Worm (Caenorhabditis elegans) whole organism, late embryonic: ENCODE results near the gene gly-14.

Experiments
- C08G9.2 ChIP-seq: sonication (generic microtip); optimal IDR thresholded peaks from 2 replicates; lab custom pipeline; 2016; ENCODE audit warnings: mild to moderate bottlenecking, missing genetic modification characterization, moderate library complexity, missing compliant biosample characterization
- C38D4.7 ChIP-seq: fragments of 200-800 bp; sonication (Bioruptor generic); optimal IDR thresholded peaks from 2 replicates; lab custom pipeline; 2018; ENCODE audit warnings: mild to moderate bottlenecking, missing genetic modification characterization, moderate library complexity, missing compliant biosample characterization
- F13H6.1 ChIP-seq: sonication (generic microtip); optimal IDR thresholded peaks from 2 replicates; lab custom pipeline; 2016; ENCODE audit warnings: missing genetic modification characterization, missing compliant biosample characterization
- T23F11.4 ChIP-seq: fragments of 200-800 bp; sonication (Bioruptor generic); optimal IDR thresholded peaks from 2 replicates; lab custom pipeline; 2018; ENCODE audit warnings: mild to moderate bottlenecking, missing genetic modification characterization, missing compliant biosample characterization
- ama-1 ChIP-seq: fragments of 150-350 bp; optimal IDR thresholded peaks from 2 replicates; lab custom pipeline; 2014
- ceh-19 ChIP-seq: fragments of 200-800 bp; sonication (Bioruptor generic); optimal IDR thresholded peaks from 2 replicates; lab custom pipeline; 2018; ENCODE audit warnings: mild to moderate bottlenecking, missing genetic modification characterization, missing compliant biosample characterization
- ceh-2 ChIP-seq: sonication (generic microtip); optimal IDR thresholded peaks from 2 replicates; lab custom pipeline; 2016; ENCODE audit warnings: missing genotype, missing genetic modification characterization, missing compliant biosample characterization
- ceh-24 ChIP-seq: sonication (generic microtip); optimal IDR thresholded peaks from 2 replicates; lab custom pipeline; 2016; ENCODE audit warnings: mild to moderate bottlenecking, missing genetic modification characterization, missing compliant biosample characterization
- ceh-34 ChIP-seq: sonication (generic microtip); optimal IDR thresholded peaks from 2 replicates; lab custom pipeline; 2016; ENCODE audit warnings: mild to moderate bottlenecking, missing genetic modification characterization, missing compliant biosample characterization
- ceh-45 ChIP-seq: fragments of 200-800 bp; sonication (Bioruptor generic); IDR thresholded peaks from 2 replicates; pipeline ENCODE4 v1.3.6; 2022; ENCODE audit warnings: missing genetic modification reagents, missing genetic modification characterization, missing compliant biosample characterization
- ceh-6 ChIP-seq: fragments of 200-800 bp; sonication (Bioruptor generic); optimal IDR thresholded peaks from 2 replicates; lab custom pipeline; 2018; ENCODE audit warnings: mild to moderate bottlenecking, missing genetic modification characterization, missing compliant biosample characterization
- dve-1 ChIP-seq: sonication (generic microtip); optimal IDR thresholded peaks from 2 replicates; lab custom pipeline; 2017; ENCODE audit warnings: antibody characterized with exemption, mild to moderate bottlenecking, missing genetic modification characterization, missing compliant biosample characterization
- elt-2 ChIP-seq: sonication (generic microtip); optimal IDR thresholded peaks from 2 replicates; lab custom pipeline; 2016; ENCODE audit warnings: missing genetic modification reagents, missing genetic modification characterization, missing compliant biosample characterization
- elt-4 ChIP-seq: sonication (generic microtip); optimal IDR thresholded peaks from 2 replicates; lab custom pipeline; 2016; ENCODE audit warnings: missing genetic modification characterization, missing compliant biosample characterization
- fkh-10 ChIP-seq: fragments of 150-350 bp; optimal IDR thresholded peaks from 2 replicates; lab custom pipeline; 2014; ENCODE audit warnings: missing biosample characterization, missing genetic modification reagents, missing genetic modification characterization
- gmeb-2 ChIP-seq: sonication (generic microtip); optimal IDR thresholded peaks from 2 replicates; lab custom pipeline; 2016; ENCODE audit warnings: missing genetic modification characterization, inconsistent platforms, missing compliant biosample characterization
- hlh-15 ChIP-seq: sonication (generic microtip); optimal IDR thresholded peaks from 2 replicates; lab custom pipeline; 2016; ENCODE audit warnings: missing genetic modification characterization, missing compliant biosample characterization
- hlh-30 ChIP-seq: sonication (generic microtip); optimal IDR thresholded peaks from 2 replicates; lab custom pipeline; 2017; ENCODE audit warnings: antibody characterized with exemption, missing genetic modification characterization, missing compliant biosample characterization; ENCODE audit not compliant: insufficient read depth
- hlh-6 ChIP-seq: sonication (generic microtip); optimal IDR thresholded peaks from 2 replicates; lab custom pipeline; 2016; ENCODE audit warnings: missing genotype, missing genetic modification characterization, missing compliant biosample characterization
- lim-6 ChIP-seq: sonication (generic microtip); optimal IDR thresholded peaks from 2 replicates; lab custom pipeline; 2016; ENCODE audit warnings: missing genetic modification characterization, missing compliant biosample characterization
- lin-11 ChIP-seq: fragments of 200-800 bp; sonication (Bioruptor generic); optimal IDR thresholded peaks from 2 replicates; lab custom pipeline; 2018; ENCODE audit warnings: mild to moderate bottlenecking, missing genetic modification characterization, missing compliant biosample characterization
- madf-2 ChIP-seq: sonication (generic microtip); optimal IDR thresholded peaks from 2 replicates; lab custom pipeline; 2017; ENCODE audit warnings: missing genetic modification characterization, missing compliant biosample characterization
- nfya-1 ChIP-seq: sonication (generic microtip); optimal IDR thresholded peaks from 2 replicates; lab custom pipeline; 2017; ENCODE audit warnings: missing genetic modification characterization, mild to moderate bottlenecking, missing compliant biosample characterization, antibody characterized with exemption, moderate library complexity
- nhr-11 ChIP-seq: fragments of 150-350 bp; optimal IDR thresholded peaks from 2 replicates; lab custom pipeline; 2014; ENCODE audit warnings: missing biosample characterization, missing genetic modification characterization
- odd-2 ChIP-seq: sonication (generic microtip); optimal IDR thresholded peaks from 2 replicates; lab custom pipeline; 2017; ENCODE audit warnings: antibody characterized with exemption, mild to moderate bottlenecking, missing genetic modification characterization, missing compliant biosample characterization
- pag-3 ChIP-seq: sonication (generic microtip); optimal IDR thresholded peaks from 2 replicates; lab custom pipeline; 2016; ENCODE audit warnings: missing compliant biosample characterization, missing genetic modification characterization, borderline replicate concordance
- pat-9 ChIP-seq: fragments of 200-800 bp; sonication (Bioruptor generic); optimal IDR thresholded peaks from 2 replicates; lab custom pipeline; 2018; ENCODE audit warnings: mild to moderate bottlenecking, missing genetic modification characterization, moderate library complexity, missing compliant biosample characterization
- pax-1 ChIP-seq: fragments of 150-350 bp; optimal IDR thresholded peaks from 2 replicates; lab custom pipeline; 2014; ENCODE audit warnings: missing biosample characterization, missing genetic modification characterization
- pha-2 ChIP-seq: sonication (generic microtip); optimal IDR thresholded peaks from 2 replicates; lab custom pipeline; 2017; ENCODE audit warnings: mild to moderate bottlenecking, missing genetic modification characterization, missing compliant biosample characterization
- pha-4 ChIP-seq: fragments of 150-350 bp; optimal IDR thresholded peaks from 2 replicates; lab custom pipeline; 2018; ENCODE audit warnings: missing biosample characterization, missing genetic modification reagents, missing genetic modification characterization
- ref-2 ChIP-seq: sonication (generic microtip); optimal IDR thresholded peaks from 2 replicates; lab custom pipeline; 2016; ENCODE audit warnings: missing genetic modification characterization, missing compliant biosample characterization
- rnt-1 ChIP-seq: sonication (generic microtip); optimal IDR thresholded peaks from 2 replicates; lab custom pipeline; 2016; ENCODE audit warnings: missing genetic modification characterization, missing compliant biosample characterization
- sox-4 ChIP-seq: sonication (generic microtip); optimal IDR thresholded peaks from 2 replicates; lab custom pipeline; 2017; ENCODE audit warnings: mild to moderate bottlenecking, missing genetic modification characterization, inconsistent platforms, missing compliant biosample characterization
- syd-9 ChIP-seq: sonication (generic microtip); optimal IDR thresholded peaks from 2 replicates; lab custom pipeline; 2016; ENCODE audit warnings: mild to moderate bottlenecking, missing genetic modification characterization, moderate library complexity, missing compliant biosample characterization
- tbx-2 ChIP-seq: sonication (generic microtip); optimal IDR thresholded peaks from 2 replicates; lab custom pipeline; 2016; ENCODE audit warnings: missing genetic modification characterization, missing compliant biosample characterization
- ttx-3 ChIP-seq: sonication (generic microtip); optimal IDR thresholded peaks from 2 replicates; lab custom pipeline; 2016; ENCODE audit warnings: missing genetic modification reagents, missing genetic modification characterization, missing compliant biosample characterization
- unc-55 ChIP-seq: sonication (generic microtip); optimal IDR thresholded peaks from 2 replicates; lab custom pipeline; 2017; ENCODE audit warnings: missing biosample characterization, missing genetic modification reagents, missing genetic modification characterization
- ztf-16 ChIP-seq: sonication (generic microtip); optimal IDR thresholded peaks from 2 replicates; lab custom pipeline; 2017; ENCODE audit warnings: missing genetic modification characterization, missing compliant biosample characterization

gly-14 gene

DNA sequence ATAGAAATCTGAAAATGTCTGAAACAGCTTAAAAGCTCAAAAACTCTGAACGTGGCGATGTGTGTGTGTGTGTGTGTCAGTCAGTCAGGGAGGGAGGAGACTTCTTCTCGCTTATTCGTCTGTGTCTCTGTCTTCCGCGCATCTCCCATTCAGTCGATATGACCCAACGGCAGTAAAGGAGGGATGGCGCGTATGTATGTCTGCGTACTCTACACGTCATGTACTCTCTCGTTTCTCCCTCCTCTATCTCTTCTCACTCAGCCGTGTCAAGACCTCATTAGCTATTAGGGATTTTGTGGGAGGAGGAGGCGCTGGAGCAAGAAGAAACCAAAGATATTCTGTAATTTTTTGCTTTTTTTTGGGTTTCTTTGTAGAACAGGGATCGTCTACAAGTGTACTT is 39.0 kb upstream of the gly-14 start (continued):
- TF ChIP-seq ama-1, result no peak
- no peak for TF ChIP-seq madf-2 (tag; lab: Kevin White, UChicago)
- no peak for TF ChIP-seq syd-9 (tag; lab: Kevin White, UChicago)
- no peak for TF ChIP-seq ztf-16
- no peak for TF ChIP-seq pat-9 (tag; lab: Kevin White, UChicago)
- peak; percentile 21 for TF ChIP-seq ceh-34 (tag; lab: Kevin White, UChicago)
- no peak for TF ChIP-seq ceh-19 (GFP tag; lab: Kevin White, UChicago)
- TF ChIP-seq dve-1, result peak; percentile 4
- TF ChIP-seq pha-4, result no peak
- peak; percentile 87 for TF ChIP-seq unc-55 (GFP tag; lab: Kevin White, UChicago)
- peak; percentile 61 for TF ChIP-seq pax-1 (tag; lab: Kevin White, UChicago)
- TF ChIP-seq T23F11.4 (GFP tag; lab: Kevin White, UChicago), result no peak
- no peak for TF ChIP-seq ceh-6 (GFP tag; lab: Kevin White, UChicago)
- TF ChIP-seq fkh-10 (GFP tag; lab: Kevin White, UChicago), result no peak
- TF ChIP-seq rnt-1 (tag; lab: Kevin White, UChicago), result peak; percentile 35
- TF ChIP-seq ref-2 (tag; lab: Kevin White, UChicago), result peak; percentile 68
- no peak for TF ChIP-seq elt-4 (tag; lab: Kevin White, UChicago)
- no peak for TF ChIP-seq elt-2 (tag; lab: Kevin White, UChicago)
- TF ChIP-seq ceh-2 (tag; lab: Kevin White, UChicago), result no peak
- TF ChIP-seq ttx-3 (tag; lab: Kevin White, UChicago), result no peak
- no peak for TF ChIP-seq pha-2 (tag; lab: Kevin White, UChicago)
- TF ChIP-seq gmeb-2 (tag; lab: Kevin White, UChicago), result no peak
- TF ChIP-seq C08G9.2, result no peak

DNA sequence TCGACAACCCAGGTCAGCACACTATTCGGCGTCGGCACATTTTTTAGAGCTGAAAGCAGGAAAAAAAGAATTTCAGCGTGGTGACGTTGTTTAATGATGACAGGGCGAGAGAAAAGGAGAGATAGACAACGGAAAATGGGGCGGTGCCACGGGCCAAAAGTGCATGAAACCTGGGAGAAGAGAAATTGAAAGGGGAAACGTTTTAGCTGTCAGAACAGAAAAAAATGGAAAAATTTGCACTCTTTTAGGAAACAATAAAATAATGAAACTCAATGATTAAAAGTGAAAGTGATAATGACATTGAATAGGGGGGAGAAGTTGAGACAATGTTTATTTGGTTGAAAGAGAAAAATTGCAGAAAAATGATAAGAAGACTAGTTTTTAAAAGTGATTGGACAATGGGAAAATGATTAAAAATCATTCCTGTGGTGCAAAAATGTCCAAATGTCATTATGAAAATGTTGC is 36.7 kb upstream of the gly-14 start, which contains the start of gene pitp-1:
Gene pitp-1 (minus strand): TSS at position 51 of the 465 bp plus-strand sequence.
- TF ChIP-seq F13H6.1 (tag; lab: Kevin White, UChicago) (no peak), pag-3 (no peak), lin-11 (tag; lab: Kevin White, UChicago) (no peak), madf-2 (tag; lab: Kevin White, UChicago) (no peak), lim-6 (tag; lab: Kevin White, UChicago) (no peak)

DNA sequence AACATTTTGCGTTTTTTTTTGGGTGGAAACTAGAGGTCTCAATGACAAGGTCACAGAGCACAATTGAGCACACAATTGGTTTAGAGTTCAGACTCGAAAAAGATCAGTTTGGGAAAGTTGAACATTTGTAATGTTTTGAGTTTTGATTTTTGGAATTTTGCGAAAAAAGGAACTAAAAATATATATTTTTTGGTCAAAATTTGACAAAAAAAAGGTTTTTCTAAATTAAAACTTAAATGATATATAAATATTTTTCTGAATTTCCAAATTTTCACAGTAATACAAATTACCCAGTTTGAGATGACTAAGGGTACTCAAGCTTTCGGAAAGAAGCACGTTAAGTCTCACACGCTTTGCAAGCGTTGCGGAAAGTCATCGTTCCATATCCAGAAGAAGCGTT is 35.3 kb upstream of the gly-14 start, which contains the start of gene rpl-37:
Gene rpl-37 (plus strand): TSS at position 301 of the 400 bp plus-strand sequence.
- TF ChIP-seq ceh-19 (GFP tag; lab: Kevin White, UChicago) (no peak), gmeb-2 (tag; lab: Kevin White, UChicago) (no peak), hlh-15 (no peak), hlh-30 (tag; lab: Kevin White, UChicago) (no peak), rnt-1 (tag; lab: Kevin White, UChicago) (no peak), tbx-2 (tag; lab: Kevin White, UChicago) (no peak), pat-9 (tag; lab: Kevin White, UChicago) (no peak), C38D4.7 (no peak), ceh-45 (GFP tag; lab: Robert Waterston, UW) (no peak), nhr-11 (no peak), syd-9 (tag; lab: Kevin White, UChicago) (no peak), F13H6.1 (tag; lab: Kevin White, UChicago) (no peak), pha-4 (no peak), hlh-6 (tag; lab: Kevin White, UChicago) (no peak), ref-2 (tag; lab: Kevin White, UChicago) (no peak), lim-6 (tag; lab: Kevin White, UChicago) (no peak), sox-4 (tag; lab: Kevin White, UChicago) (no peak), ceh-24 (tag; lab: Kevin White, UChicago) (no peak), odd-2 (tag; lab: Kevin White, UChicago) (no peak), nfya-1 (no peak)
- TF ChIP-seq, all 69 proteins: peak for 0
